Worm (Caenorhabditis elegans): Measurements from ENCODE around the gene Y51H7C.41.
A peak's percentile ranks its signal among the peaks of the same experiment; 100 is the strongest.

Gene Y51H7C.41

ce11 chrII:1362423-1362822 lies 40.7 kb upstream of the Y51H7C.41 start:
- TF ChIP-seq tbp1 (GFP tag; optimal IDR thresholded peaks at IDR 0.05) = peak; percentile 51
- TF ChIP-seq hlh-26 (GFP tag; conservative IDR thresholded peaks at IDR 0.05) = no peak
- TF ChIP-seq rpc-1 (optimal IDR thresholded peaks at IDR 0.05) = peak; percentile 26
- peak; percentile 60 for TF ChIP-seq rpc-1 (tag; optimal IDR thresholded peaks at IDR 0.05)

ce11 chrII:1365985-1366384 lies 37.1 kb upstream of the Y51H7C.41 start:
- TF ChIP-seq Y95B8A.8 (GFP tag; IDR thresholded peaks at IDR 0.05) = no peak
- TF ChIP-seq nhr-80 (tag; optimal IDR thresholded peaks at IDR 0.05) = no peak
- TF ChIP-seq somi-1 (GFP tag; optimal IDR thresholded peaks at IDR 0.05) = no peak
- no peak for TF ChIP-seq F57C9.4 (tag; optimal IDR thresholded peaks at IDR 0.05)
- TF ChIP-seq unc-62 (GFP tag; optimal IDR thresholded peaks at IDR 0.05) = no peak
- TF ChIP-seq rpc-1 (optimal IDR thresholded peaks at IDR 0.05) = peak; percentile 19
- TF ChIP-seq rpc-1 (tag; optimal IDR thresholded peaks at IDR 0.05) = peak; percentile 61
- TF ChIP-seq F52B5.7 (tag; optimal IDR thresholded peaks at IDR 0.05) = no peak
- TF ChIP-seq F33H1.4 (GFP tag; IDR thresholded peaks at IDR 0.05) = no peak
- peak; percentile 29 for TF ChIP-seq B0261.1 (tag; optimal IDR thresholded peaks at IDR 0.05)
- TF ChIP-seq pbrm-1 (GFP tag; IDR thresholded peaks at IDR 0.05) = no peak
- no peak for TF ChIP-seq let-607 (tag; optimal IDR thresholded peaks at IDR 0.05)
- no peak for TF ChIP-seq nhr-120 (GFP tag; IDR thresholded peaks at IDR 0.05)
- no peak for TF ChIP-seq madf-6 (GFP tag; IDR thresholded peaks at IDR 0.05)
- TF ChIP-seq tbp1 (GFP tag; optimal IDR thresholded peaks at IDR 0.05) = peak; percentile 69
- TF ChIP-seq ceh-79 (tag; optimal IDR thresholded peaks at IDR 0.05) = no peak
- no peak for TF ChIP-seq aptf-3 (GFP tag; IDR thresholded peaks at IDR 0.05)
- TF ChIP-seq zfh-2 (GFP tag; conservative IDR thresholded peaks at IDR 0.05) = no peak

DNA sequence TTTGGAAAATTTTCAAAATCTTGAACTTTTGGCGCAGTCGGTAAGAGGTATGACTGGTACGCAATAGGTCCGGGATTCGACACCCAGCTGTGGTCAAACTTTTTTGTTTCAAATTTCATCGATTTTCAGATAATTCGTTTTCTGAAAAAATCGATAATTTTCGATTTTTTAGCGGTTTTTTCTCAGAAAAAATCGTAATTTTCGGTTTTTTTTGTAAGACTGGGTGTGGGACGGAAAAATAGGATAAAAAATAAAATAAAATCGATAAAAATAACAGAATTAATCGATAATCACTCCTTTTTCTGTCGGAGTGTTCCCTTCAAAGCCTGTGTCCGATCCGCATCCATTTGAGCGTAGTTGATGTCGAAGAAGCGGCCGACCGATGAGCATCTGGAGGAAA lies 34.4 kb upstream of the Y51H7C.41 start:
- TF ChIP-seq let-607 (tag; optimal IDR thresholded peaks at IDR 0.05) (no peak), rpc-1 (optimal IDR thresholded peaks at IDR 0.05) (no peak), rpc-1 (tag; optimal IDR thresholded peaks at IDR 0.05) (peak; percentile 4)

DNA sequence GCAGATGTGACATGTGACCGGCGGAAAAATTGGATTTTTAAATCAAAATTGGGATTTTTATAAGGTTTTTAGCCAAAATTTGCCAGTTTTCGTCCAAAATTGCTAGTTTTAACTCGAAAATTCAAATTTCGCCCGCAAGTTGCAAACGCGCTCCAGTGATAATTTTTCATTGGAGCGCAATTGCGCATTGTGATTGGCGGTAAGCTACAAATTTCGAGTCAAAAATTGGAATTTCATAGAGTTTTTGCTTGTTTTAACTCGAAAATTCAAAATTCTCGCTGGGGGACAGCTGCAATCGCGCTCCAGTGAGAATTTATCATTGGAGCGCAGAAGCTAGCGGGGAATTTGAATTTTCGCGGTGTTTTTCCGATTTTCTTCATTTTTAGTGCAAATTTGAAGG lies 33.8 kb upstream of the Y51H7C.41 start:
- TF ChIP-seq let-526 (GFP tag; IDR thresholded peaks at IDR 0.05) (no peak), F23B12.7 (tag; optimal IDR thresholded peaks at IDR 0.05; ENCODE audit: insufficient read depth) (no peak), lin-54 (GFP tag; optimal IDR thresholded peaks at IDR 0.05) (peak; percentile 57), efl-1 (GFP tag; optimal IDR thresholded peaks at IDR 0.05) (peak; percentile 33), attf-5 (GFP tag; optimal IDR thresholded peaks at IDR 0.05) (no peak), mcd-1 (GFP tag; IDR thresholded peaks at IDR 0.05) (peak; percentile 83), K11D2.4 (GFP tag; IDR thresholded peaks at IDR 0.05) (no peak), F49E8.2 (tag; optimal IDR thresholded peaks at IDR 0.05; ENCODE audit: insufficient read depth) (peak; percentile 26), zim-3 (tag; optimal IDR thresholded peaks at IDR 0.05) (no peak), hlh-12 (tag; optimal IDR thresholded peaks at IDR 0.05) (no peak), athp-1 (tag; optimal IDR thresholded peaks at IDR 0.05) (no peak), Y56A3A.18 (GFP tag; IDR thresholded peaks at IDR 0.05) (no peak), lsl-1 (GFP tag; optimal IDR thresholded peaks at IDR 0.05) (peak; percentile 46)

DNA sequence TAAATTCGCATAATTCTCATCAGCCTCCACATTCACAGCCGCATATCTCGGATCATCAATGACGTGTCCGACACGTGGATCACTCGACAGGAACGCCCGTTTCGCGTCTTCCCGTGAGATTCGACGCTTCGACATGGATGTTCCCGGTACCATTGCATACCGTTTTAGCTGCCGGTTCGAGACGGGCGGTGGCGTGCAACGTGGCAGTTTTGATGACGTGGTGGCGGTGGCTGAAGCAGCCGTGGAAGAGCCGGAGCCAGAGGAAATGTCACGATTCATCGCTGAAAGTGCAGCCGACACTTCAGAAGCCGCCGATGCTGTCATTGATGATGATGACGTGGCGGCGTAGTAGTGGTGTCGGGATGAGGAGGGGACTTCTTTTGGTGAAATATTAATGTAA lies 31.6 kb upstream of the Y51H7C.41 start:
- TF ChIP-seq madf-10 (tag; optimal IDR thresholded peaks at IDR 0.05) (no peak), Y53G8AR.9 (GFP tag; conservative IDR thresholded peaks at IDR 0.05) (no peak), tbp1 (GFP tag; optimal IDR thresholded peaks at IDR 0.05) (no peak), mel-28 (tag; optimal IDR thresholded peaks at IDR 0.05; ENCODE audit: borderline replicate concordance) (no peak), zfh-2 (GFP tag; conservative IDR thresholded peaks at IDR 0.05) (peak; percentile 70), mcd-1 (GFP tag; IDR thresholded peaks at IDR 0.05) (no peak), xnd-1 (tag; optimal IDR thresholded peaks at IDR 0.05) (no peak), ztf-28 (GFP tag; IDR thresholded peaks at IDR 0.05) (no peak)

Data from whole organism, young adult.